Worm (Caenorhabditis elegans) whole organism, L2 larva: Measurements from ENCODE around the gene B0563.9.

Experiments
- C34F6.9 ChIP-seq: fragments of 150-350 bp; optimal IDR thresholded peaks from 2 replicates; lab custom pipeline; 2014; ENCODE audit warnings: missing biosample characterization, missing genetic modification characterization
- F13H6.1 ChIP-seq: sonication (generic microtip); optimal IDR thresholded peaks from 2 replicates; lab custom pipeline; 2016; ENCODE audit warnings: missing genetic modification characterization, missing compliant biosample characterization
- R02D3.7 ChIP-seq: fragments of 150-350 bp; optimal IDR thresholded peaks from 2 replicates; lab custom pipeline; 2014; ENCODE audit warnings: missing biosample characterization, missing genetic modification characterization
- Y55F3AM.14 ChIP-seq: fragments of 200-800 bp; sonication (Bioruptor generic); optimal IDR thresholded peaks from 2 replicates; lab custom pipeline; 2018; ENCODE audit warnings: mild to moderate bottlenecking, missing genetic modification characterization, missing compliant biosample characterization
- ZK546.5 ChIP-seq: sonication (generic microtip); optimal IDR thresholded peaks from 2 replicates; lab custom pipeline; 2017; ENCODE audit warnings: missing biosample characterization, missing genetic modification characterization
- alr-1 ChIP-seq: fragments of 150-350 bp; optimal IDR thresholded peaks from 2 replicates; lab custom pipeline; 2014; ENCODE audit warnings: missing biosample characterization, missing genetic modification characterization
- aly-2 ChIP-seq: fragments of 150-350 bp; optimal IDR thresholded peaks from 2 replicates; lab custom pipeline; 2014; ENCODE audit warnings: missing biosample characterization, missing genetic modification characterization
- ama-1 ChIP-seq: fragments of 150-350 bp; optimal IDR thresholded peaks from 2 replicates; lab custom pipeline; 2018; ENCODE audit warnings: inconsistent platforms
- blmp-1 ChIP-seq: sonication (generic microtip); optimal IDR thresholded peaks from 2 replicates; lab custom pipeline; 2017; ENCODE audit warnings: missing genetic modification characterization, mild to moderate bottlenecking, missing compliant biosample characterization, antibody characterized with exemption, moderate library complexity; ENCODE audit not compliant: insufficient read depth
- ceh-16 ChIP-seq: fragments of 150-350 bp; optimal IDR thresholded peaks from 2 replicates; lab custom pipeline; 2014; ENCODE audit warnings: missing biosample characterization, missing genetic modification characterization
- ceh-82 ChIP-seq: fragments of 150-350 bp; optimal IDR thresholded peaks from 2 replicates; lab custom pipeline; 2014; ENCODE audit warnings: missing biosample characterization, missing genetic modification characterization
- crh-2 ChIP-seq: sonication (generic microtip); optimal IDR thresholded peaks from 2 replicates; lab custom pipeline; 2017; ENCODE audit warnings: missing biosample characterization, missing genetic modification characterization
- dmd-4 ChIP-seq: sonication (generic microtip); optimal IDR thresholded peaks from 2 replicates; lab custom pipeline; 2017; ENCODE audit warnings: missing biosample characterization, missing genetic modification characterization
- egl-27 ChIP-seq: sonication (generic microtip); optimal IDR thresholded peaks from 3 replicates; lab custom pipeline; 2017; ENCODE audit warnings: missing biosample characterization, missing genetic modification reagents, missing genetic modification characterization
- elt-1 ChIP-seq: fragments of 150-350 bp; optimal IDR thresholded peaks from 2 replicates; lab custom pipeline; 2014; ENCODE audit warnings: missing biosample characterization, missing genetic modification characterization
- elt-3 ChIP-seq: sonication (generic microtip); optimal IDR thresholded peaks from 2 replicates; lab custom pipeline; 2017; ENCODE audit warnings: missing biosample characterization, missing genetic modification characterization
- fos-1 ChIP-seq: fragments of 150-350 bp; optimal IDR thresholded peaks from 2 replicates; lab custom pipeline; 2014; ENCODE audit warnings: missing biosample characterization, missing genetic modification characterization
- gmeb-1 ChIP-seq: fragments of 150-350 bp; optimal IDR thresholded peaks from 2 replicates; lab custom pipeline; 2014; ENCODE audit warnings: missing biosample characterization, missing genetic modification characterization
- lin-11 ChIP-seq: fragments of 150-350 bp; sonication (generic microtip); optimal IDR thresholded peaks from 2 replicates; lab custom pipeline; 2014; ENCODE audit warnings: missing biosample characterization, missing genetic modification characterization, inconsistent platforms, mixed read lengths
- lin-13 ChIP-seq: fragments of 150-350 bp; optimal IDR thresholded peaks from 2 replicates; lab custom pipeline; 2014; ENCODE audit warnings: missing biosample characterization, missing genetic modification reagents, missing genetic modification characterization
- lin-39 ChIP-seq: fragments of 150-350 bp; optimal IDR thresholded peaks from 2 replicates; lab custom pipeline; 2014; ENCODE audit warnings: missing biosample characterization, missing genetic modification reagents, missing genetic modification characterization
- lsy-2 ChIP-seq, 2 experiments: fragments of 150-350 bp in 1 of 2; sonication (generic microtip) in 1 of 2; optimal IDR thresholded peaks; 2 replicates each; lab custom pipeline; 2014 to 2017; ENCODE audit warnings: missing biosample characterization in 2 of 2, missing genetic modification characterization in 2 of 2
- mab-5 ChIP-seq: fragments of 150-350 bp; optimal IDR thresholded peaks from 2 replicates; lab custom pipeline; 2014; ENCODE audit warnings: missing biosample characterization, missing genetic modification characterization
- mbf-1 ChIP-seq: sonication (generic microtip); optimal IDR thresholded peaks from 2 replicates; lab custom pipeline; 2017; ENCODE audit warnings: missing biosample characterization, missing genetic modification characterization
- mdl-1 ChIP-seq, 2 experiments: fragments of 150-350 bp in 1 of 2; sonication (generic microtip) in 1 of 2; optimal IDR thresholded peaks; 2 replicates each; lab custom pipeline; 2017; ENCODE audit warnings: missing biosample characterization in 2 of 2, missing genetic modification characterization in 2 of 2
- nhr-10 ChIP-seq: sonication (generic microtip); optimal IDR thresholded peaks from 2 replicates; lab custom pipeline; 2017; ENCODE audit warnings: missing biosample characterization, missing genetic modification characterization
- nhr-11 ChIP-seq: fragments of 150-350 bp; optimal IDR thresholded peaks from 2 replicates; lab custom pipeline; 2014; ENCODE audit warnings: missing biosample characterization, missing genetic modification characterization
- nhr-12 ChIP-seq: fragments of 150-350 bp; optimal IDR thresholded peaks from 2 replicates; lab custom pipeline; 2014; ENCODE audit warnings: missing biosample characterization, missing genetic modification characterization
- nhr-129 ChIP-seq: fragments of 150-350 bp; optimal IDR thresholded peaks from 2 replicates; lab custom pipeline; 2014; ENCODE audit warnings: missing biosample characterization, missing genetic modification characterization
- nhr-21 ChIP-seq: fragments of 150-350 bp; optimal IDR thresholded peaks from 2 replicates; lab custom pipeline; 2014; ENCODE audit warnings: missing biosample characterization, missing genetic modification characterization
- nhr-23 ChIP-seq: fragments of 150-350 bp; optimal IDR thresholded peaks from 2 replicates; lab custom pipeline; 2014; ENCODE audit warnings: missing biosample characterization, missing genetic modification reagents, missing genetic modification characterization
- nhr-237 ChIP-seq: fragments of 150-350 bp; optimal IDR thresholded peaks from 2 replicates; lab custom pipeline; 2014; ENCODE audit warnings: missing biosample characterization, missing genetic modification characterization
- nhr-25 ChIP-seq: fragments of 150-350 bp; sonication (generic microtip); optimal IDR thresholded peaks from 3 replicates; lab custom pipeline; 2014; ENCODE audit warnings: missing biosample characterization, missing genetic modification characterization
- nhr-6 ChIP-seq: fragments of 150-350 bp; optimal IDR thresholded peaks from 2 replicates; lab custom pipeline; 2014; ENCODE audit warnings: missing biosample characterization, missing genetic modification characterization
- nhr-77 ChIP-seq: fragments of 150-350 bp; optimal IDR thresholded peaks from 2 replicates; lab custom pipeline; 2014; ENCODE audit warnings: missing biosample characterization, missing genetic modification characterization
- peb-1 ChIP-seq: fragments of 150-350 bp; optimal IDR thresholded peaks from 2 replicates; lab custom pipeline; 2014; ENCODE audit warnings: missing biosample characterization, missing genetic modification characterization
- sem-4 ChIP-seq: fragments of 150-350 bp; optimal IDR thresholded peaks from 2 replicates; lab custom pipeline; 2014; ENCODE audit warnings: missing biosample characterization, missing genetic modification reagents, missing genetic modification characterization
- skn-1 ChIP-seq: sonication (generic microtip); optimal IDR thresholded peaks from 2 replicates; lab custom pipeline; 2017; ENCODE audit warnings: missing biosample characterization, missing genetic modification characterization
- sma-3 ChIP-seq: sonication (generic microtip); optimal IDR thresholded peaks from 2 replicates; lab custom pipeline; 2016; ENCODE audit warnings: missing genetic modification reagents, missing genetic modification characterization, missing compliant biosample characterization
- sma-9 ChIP-seq, 2 experiments: fragments of 150-350 bp in 1 of 2; sonication (generic microtip) in 1 of 2; optimal IDR thresholded peaks; 2 replicates each; lab custom pipeline; 2014 to 2016; ENCODE audit warnings: missing genetic modification characterization in 2 of 2, mild to moderate bottlenecking in 1 of 2, missing biosample characterization in 1 of 2, missing compliant biosample characterization in 1 of 2, missing genetic modification reagents in 1 of 2, moderate library complexity in 1 of 2
- snpc-4 ChIP-seq: fragments of 150-350 bp; optimal IDR thresholded peaks from 2 replicates; lab custom pipeline; 2014; ENCODE audit warnings: missing biosample characterization, missing genetic modification characterization
- unc-39 ChIP-seq: fragments of 150-350 bp; optimal IDR thresholded peaks from 2 replicates; lab custom pipeline; 2014; ENCODE audit warnings: missing biosample characterization, missing genetic modification characterization
- unc-55 ChIP-seq: fragments of 150-350 bp; sonication (generic microtip); optimal IDR thresholded peaks from 3 replicates; lab custom pipeline; 2014; ENCODE audit warnings: missing biosample characterization, missing genetic modification reagents, missing genetic modification characterization
- unc-62 ChIP-seq: fragments of 150-350 bp; optimal IDR thresholded peaks from 2 replicates; lab custom pipeline; 2014; ENCODE audit warnings: missing biosample characterization, missing genetic modification reagents, missing genetic modification characterization
- zag-1 ChIP-seq: fragments of 150-350 bp; optimal IDR thresholded peaks from 2 replicates; lab custom pipeline; 2014; ENCODE audit warnings: missing biosample characterization, missing genetic modification characterization
- ztf-1 ChIP-seq: fragments of 200-800 bp; sonication (Bioruptor generic); conservative IDR thresholded peaks from 2 replicates; pipeline ENCODE4 v1.3.6; 2022; ENCODE audit warnings: missing genetic modification characterization, missing compliant biosample characterization
- ztf-11 ChIP-seq: sonication (generic microtip); optimal IDR thresholded peaks from 2 replicates; lab custom pipeline; 2017; ENCODE audit warnings: missing biosample characterization, missing genetic modification characterization
- ztf-4 ChIP-seq: fragments of 150-350 bp; optimal IDR thresholded peaks from 2 replicates; lab custom pipeline; 2014; ENCODE audit warnings: missing biosample characterization, missing genetic modification characterization

B0563.9 gene

DNA sequence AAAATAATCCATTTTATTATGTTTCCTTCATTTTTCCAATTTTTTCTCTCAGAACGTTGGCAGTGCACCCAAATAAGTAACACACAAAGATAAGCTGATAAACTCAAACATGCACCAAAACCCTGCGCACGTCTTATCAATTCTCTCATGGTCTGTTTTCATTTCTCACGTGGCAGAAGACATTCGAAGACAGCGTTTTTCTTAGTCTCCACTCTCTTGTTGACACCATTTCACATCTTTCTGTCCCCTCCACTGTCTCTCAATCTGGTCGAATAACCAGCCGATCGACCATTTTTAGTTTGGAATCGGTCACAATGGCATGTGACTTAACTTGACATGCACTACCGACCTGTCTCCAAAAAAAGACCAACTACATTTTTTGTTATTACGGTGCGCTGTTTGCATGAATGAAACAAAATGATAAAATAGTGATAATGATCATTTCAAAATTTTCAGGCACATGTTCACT lies 45.6 kb downstream of the B0563.9 start, which contains the start of gene C35B8.3:
C35B8.3 (plus strand) TSS at position 51 of the 469 bp plus-strand sequence.
- TF ChIP-seq dmd-4 (tag; lab: Kevin White, UChicago) (no peak), lsy-2 (tag; optimal IDR thresholded peaks at IDR 0.05; lab: Kevin White, UChicago) (no peak), crh-2 (peak; percentile 69), nhr-237 (tag; lab: Kevin White, UChicago) (no peak), ztf-11 (tag; lab: Kevin White, UChicago) (no peak), egl-27 (tag; lab: Kevin White, UChicago) (no peak), nhr-23 (no peak), ZK546.5 (no peak), mdl-1 (tag; optimal IDR thresholded peaks at IDR 0.05; lab: Kevin White, UChicago) (peak in 1 of 2 experiments; percentile 61), lin-13 (no peak), skn-1 (tag; lab: Kevin White, UChicago) (no peak), alr-1 (tag; lab: Kevin White, UChicago) (no peak), nhr-25 (tag; lab: Kevin White, UChicago) (peak; percentile 74), ceh-82 (tag; lab: Kevin White, UChicago) (no peak), nhr-129 (tag; lab: Kevin White, UChicago) (peak; percentile 84), sma-3 (GFP tag; lab: Kevin White, UChicago) (peak; percentile 46), elt-1 (tag; lab: Kevin White, UChicago) (no peak), F13H6.1 (tag; lab: Kevin White, UChicago) (peak; percentile 7), gmeb-1 (tag; lab: Kevin White, UChicago) (peak; percentile 56), lin-11 (no peak), aly-2 (no peak), ceh-16 (no peak), R02D3.7 (tag; lab: Kevin White, UChicago) (no peak), nhr-6 (tag; lab: Kevin White, UChicago) (peak; percentile 47), nhr-12 (tag; lab: Kevin White, UChicago) (no peak), nhr-77 (tag; lab: Kevin White, UChicago) (no peak), zag-1 (no peak), mbf-1 (tag; lab: Kevin White, UChicago) (no peak), fos-1 (tag; lab: Kevin White, UChicago) (peak; percentile 61), snpc-4 (no peak), unc-62 (no peak), C34F6.9 (tag; lab: Kevin White, UChicago) (no peak), mab-5 (tag; lab: Kevin White, UChicago) (no peak), elt-3 (tag; lab: Kevin White, UChicago) (no peak), ama-1 (lab: Kevin White, UChicago) (no peak), ztf-4 (tag; lab: Kevin White, UChicago) (no peak), nhr-21 (peak; percentile 67), blmp-1 (tag; lab: Kevin White, UChicago) (peak; percentile 51), ztf-1 (no peak), unc-55 (GFP tag; lab: Kevin White, UChicago) (no peak), unc-39 (no peak), nhr-11 (tag; lab: Kevin White, UChicago) (no peak), sma-9 (GFP tag; optimal IDR thresholded peaks at IDR 0.05; lab: Kevin White, UChicago) (peak; percentile 78), sma-9 (tag; optimal IDR thresholded peaks at IDR 0.05; lab: Kevin White, UChicago) (no peak), lin-39 (tag; lab: Kevin White, UChicago) (no peak), nhr-10 (tag; lab: Kevin White, UChicago) (no peak), Y55F3AM.14 (GFP tag; lab: Kevin White, UChicago) (peak; percentile 65), sem-4 (tag; lab: Kevin White, UChicago) (no peak), peb-1 (tag; lab: Kevin White, UChicago) (no peak)
